Fruit fly (Drosophila melanogaster) whole organism, prepupa: ENCODE data around the gene CG8944.

ENCODE experiments used
- Blimp-1 ChIP-seq: fragments of 200-800 bp; sonication (Bioruptor generic); optimal IDR thresholded peaks from 3 replicates; lab custom pipeline; 2017; ENCODE audit warnings: missing biosample characterization, missing genetic modification characterization, mild to moderate bottlenecking, moderate library complexity, missing genetic modification reagents
- CG15336 ChIP-seq: fragments of 200-800 bp; sonication (Bioruptor generic); IDR thresholded peaks from 2 replicates; pipeline ENCODE4 v1.3.6; 2022; ENCODE audit warnings: missing biosample characterization, missing genetic modification characterization
- Eip75B ChIP-seq: fragments of 200-800 bp; sonication (Bioruptor generic); optimal IDR thresholded peaks from 3 replicates; lab custom pipeline; 2016; ENCODE audit warnings: missing biosample characterization, missing genetic modification characterization
- Gug ChIP-seq: fragments of 200-800 bp; sonication (Bioruptor generic); IDR thresholded peaks from 2 replicates; pipeline ENCODE4 v1.3.6; 2022; ENCODE audit warnings: missing biosample characterization, missing genetic modification characterization
- Hr38 ChIP-seq: sonication (Bioruptor generic); optimal IDR thresholded peaks from 2 replicates; lab custom pipeline; 2016; ENCODE audit warnings: missing biosample characterization, missing genetic modification characterization
- Hr39 ChIP-seq: fragments of 200-800 bp; sonication (Bioruptor generic); optimal IDR thresholded peaks from 2 replicates; lab custom pipeline; 2016; ENCODE audit warnings: missing biosample characterization, missing genetic modification characterization
- Hr4 ChIP-seq: fragments of 200-800 bp; sonication (Bioruptor generic); optimal IDR thresholded peaks from 3 replicates; lab custom pipeline; 2016; ENCODE audit warnings: missing biosample characterization, missing genetic modification characterization
- Lpt ChIP-seq: fragments of 200-800 bp; sonication (Bioruptor generic); optimal IDR thresholded peaks from 3 replicates; lab custom pipeline; 2016; ENCODE audit warnings: missing biosample characterization, missing genetic modification characterization
- Sox102F ChIP-seq: fragments of 200-800 bp; sonication (Bioruptor generic); optimal IDR thresholded peaks from 2 replicates; lab custom pipeline; 2016; ENCODE audit warnings: missing biosample characterization, mild to moderate bottlenecking, missing genetic modification characterization
- Sox14 ChIP-seq: fragments of 200-800 bp; sonication (Bioruptor generic); optimal IDR thresholded peaks from 3 replicates; lab custom pipeline; 2016; ENCODE audit warnings: missing biosample characterization, missing genetic modification characterization
- esn ChIP-seq: fragments of 200-800 bp; sonication (Bioruptor generic); optimal IDR thresholded peaks from 2 replicates; lab custom pipeline; 2016; ENCODE audit warnings: missing biosample characterization, mild to moderate bottlenecking, missing genetic modification characterization, moderate library complexity
- vri ChIP-seq: fragments of 200-800 bp; sonication (Bioruptor generic); optimal IDR thresholded peaks from 3 replicates; lab custom pipeline; 2016; ENCODE audit warnings: missing biosample characterization, mild to moderate bottlenecking, missing genetic modification characterization

dm6 chrX:15778846-15779245, 32.8 kb upstream of the CG8944 start, which contains the start of gene CG43673:
- TF ChIP-seq Gug (GFP tag; lab: Robert Waterston, UW) (no peak), Hr39 (GFP tag; lab: Kevin White, UChicago) (no peak), Blimp-1 (no peak), Sox102F (GFP tag; lab: Kevin White, UChicago) (no peak), CG15336 (GFP tag; lab: Robert Waterston, UW) (no peak), Eip75B (GFP tag; lab: Kevin White, UChicago) (no peak), Hr4 (no peak), Lpt (GFP tag; lab: Kevin White, UChicago) (no peak), vri (GFP tag; lab: Kevin White, UChicago) (no peak), Hr38 (GFP tag; lab: Kevin White, UChicago) (no peak), esn (no peak), Sox14 (GFP tag; lab: Kevin White, UChicago) (no peak)
